Worm (Caenorhabditis elegans) whole organism, L4 larva: ENCODE measurements around the gene fbxa-61.
A peak's percentile ranks its signal among the peaks of the same experiment; 100 is the strongest.

ENCODE experiments used
- F49E8.2 ChIP-seq: sonication (generic microtip); optimal IDR thresholded peaks from 2 replicates; lab custom pipeline; 2016; ENCODE audit warnings: missing compliant biosample characterization, mild to moderate bottlenecking, missing genetic modification characterization, borderline replicate concordance
- R02D3.7 ChIP-seq: fragments of 150-350 bp; sonication (generic microtip); optimal IDR thresholded peaks from 3 replicates; lab custom pipeline; 2014; ENCODE audit warnings: missing biosample characterization, missing genetic modification characterization
- T20F7.1 ChIP-seq: fragments of 200-800 bp; sonication (Bioruptor generic); optimal IDR thresholded peaks from 2 replicates; lab custom pipeline; 2018; ENCODE audit warnings: mild to moderate bottlenecking, missing genetic modification characterization, missing compliant biosample characterization
- T26A8.4 ChIP-seq: fragments of 200-800 bp; sonication (Bioruptor generic); IDR thresholded peaks from 2 replicates; pipeline ENCODE4 v1.3.6; 2022; ENCODE audit warnings: missing genetic modification characterization, missing compliant biosample characterization
- Y75B8A.6 ChIP-seq: fragments of 200-800 bp; sonication (Bioruptor generic); IDR thresholded peaks from 2 replicates; pipeline ENCODE4 v1.3.6; 2022; ENCODE audit warnings: missing genetic modification reagents, missing genetic modification characterization, missing compliant biosample characterization
- ZK337.2 ChIP-seq: fragments of 200-800 bp; sonication (Bioruptor generic); IDR thresholded peaks from 2 replicates; pipeline ENCODE4 v1.3.6; 2022; ENCODE audit warnings: missing genetic modification reagents, missing genetic modification characterization, missing compliant biosample characterization
- ZK546.5 ChIP-seq, 2 experiments: sonication (generic microtip); optimal IDR thresholded peaks; 2 replicates each; lab custom pipeline; 2017; ENCODE audit warnings: missing biosample characterization in 2 of 2, missing genetic modification characterization in 2 of 2
- aly-2 ChIP-seq: sonication (generic microtip); optimal IDR thresholded peaks from 2 replicates; lab custom pipeline; 2018; ENCODE audit warnings: missing biosample characterization, missing genetic modification characterization
- attf-4 ChIP-seq: sonication (generic microtip); optimal IDR thresholded peaks from 3 replicates; lab custom pipeline; 2017; ENCODE audit warnings: missing biosample characterization, missing genetic modification characterization
- ceh-20 ChIP-seq: fragments of 200-800 bp; sonication (Bioruptor generic); IDR thresholded peaks from 2 replicates; pipeline ENCODE4 v1.3.6; 2022; ENCODE audit warnings: missing genetic modification reagents, missing genetic modification characterization, missing compliant biosample characterization
- ceh-28 ChIP-seq: fragments of 150-350 bp; optimal IDR thresholded peaks from 2 replicates; lab custom pipeline; 2014; ENCODE audit warnings: missing biosample characterization, missing genetic modification reagents, missing genetic modification characterization
- ceh-32 ChIP-seq: sonication (generic microtip); optimal IDR thresholded peaks from 2 replicates; lab custom pipeline; 2016; ENCODE audit warnings: mild to moderate bottlenecking, missing genetic modification characterization, missing compliant biosample characterization; ENCODE audit not compliant: poor library complexity
- ceh-44 ChIP-seq: fragments of 200-800 bp; sonication (Bioruptor generic); IDR thresholded peaks from 2 replicates; pipeline ENCODE4 v1.3.6; 2022; ENCODE audit warnings: missing genetic modification reagents, missing genetic modification characterization, missing compliant biosample characterization
- ces-1 ChIP-seq: fragments of 150-350 bp; sonication (generic microtip); optimal IDR thresholded peaks from 4 replicates; lab custom pipeline; 2014; ENCODE audit warnings: missing biosample characterization, missing genetic modification reagents, missing genetic modification characterization
- daf-12 ChIP-seq: fragments of 150-350 bp; optimal IDR thresholded peaks from 2 replicates; lab custom pipeline; 2014; ENCODE audit warnings: missing biosample characterization, missing genetic modification reagents, missing genetic modification characterization
- daf-16 ChIP-seq, 3 experiments: sonication (generic microtip); optimal IDR thresholded peaks; 2 replicates each; lab custom pipeline; 2016 to 2017; ENCODE audit warnings: missing genetic modification characterization in 3 of 3, missing genetic modification reagents in 3 of 3, mild to moderate bottlenecking in 2 of 3, missing compliant biosample characterization in 2 of 3, missing biosample characterization in 1 of 3, moderate library complexity in 1 of 3
- dmd-6 ChIP-seq: fragments of 200-800 bp; sonication (Bioruptor generic); IDR thresholded peaks from 2 replicates; pipeline ENCODE4 v1.3.6; 2022; ENCODE audit warnings: missing genetic modification reagents, missing genetic modification characterization, missing compliant biosample characterization
- dmd-8 ChIP-seq: fragments of 200-800 bp; sonication (Bioruptor generic); IDR thresholded peaks from 2 replicates; pipeline ENCODE4 v1.3.6; 2022; ENCODE audit warnings: missing genetic modification characterization, missing compliant biosample characterization
- dpl-1 ChIP-seq: fragments of 150-350 bp; optimal IDR thresholded peaks from 2 replicates; lab custom pipeline; 2014; ENCODE audit warnings: missing biosample characterization, missing genetic modification reagents, missing genetic modification characterization
- duxl-1 ChIP-seq: sonication (generic microtip); optimal IDR thresholded peaks from 2 replicates; lab custom pipeline; 2016; ENCODE audit warnings: mild to moderate bottlenecking, missing genetic modification characterization, moderate library complexity, missing compliant biosample characterization; ENCODE audit not compliant: poor library complexity
- dve-1 ChIP-seq: sonication (generic microtip); optimal IDR thresholded peaks from 2 replicates; lab custom pipeline; 2017; ENCODE audit warnings: antibody characterized with exemption, mild to moderate bottlenecking, missing genetic modification characterization, missing compliant biosample characterization; ENCODE audit not compliant: insufficient read depth
- hlh-11 ChIP-seq: fragments of 200-800 bp; sonication (Bioruptor generic); optimal IDR thresholded peaks from 2 replicates; lab custom pipeline; 2018; ENCODE audit warnings: mild to moderate bottlenecking, missing genetic modification characterization, missing compliant biosample characterization
- jun-1 ChIP-seq: fragments of 150-350 bp; optimal IDR thresholded peaks from 2 replicates; lab custom pipeline; 2014; ENCODE audit warnings: missing biosample characterization, missing genetic modification reagents, missing genetic modification characterization
- mdt-29 ChIP-seq: fragments of 200-800 bp; sonication (Bioruptor generic); IDR thresholded peaks from 2 replicates; pipeline ENCODE4 v1.3.6; 2022; ENCODE audit warnings: missing genetic modification reagents, missing genetic modification characterization, missing compliant biosample characterization
- mep-1 ChIP-seq: fragments of 150-350 bp; sonication (generic microtip); optimal IDR thresholded peaks from 3 replicates; lab custom pipeline; 2014; ENCODE audit warnings: missing biosample characterization, missing genetic modification characterization
- mxl-2 ChIP-seq: fragments of 200-800 bp; sonication (Bioruptor generic); conservative IDR thresholded peaks from 2 replicates; pipeline ENCODE4 v1.3.6; 2022; ENCODE audit warnings: missing genetic modification reagents, missing genetic modification characterization, missing compliant biosample characterization
- nhr-11 ChIP-seq: fragments of 150-350 bp; optimal IDR thresholded peaks from 2 replicates; lab custom pipeline; 2014; ENCODE audit warnings: missing biosample characterization, missing genetic modification characterization
- nhr-111 ChIP-seq: fragments of 200-800 bp; sonication (Bioruptor generic); optimal IDR thresholded peaks from 2 replicates; lab custom pipeline; 2018; ENCODE audit warnings: mild to moderate bottlenecking, missing genetic modification characterization, missing compliant biosample characterization
- nhr-25 ChIP-seq: sonication (generic microtip); optimal IDR thresholded peaks from 2 replicates; lab custom pipeline; 2017; ENCODE audit warnings: missing genetic modification characterization, mild to moderate bottlenecking, missing compliant biosample characterization, antibody characterized with exemption, moderate library complexity, borderline replicate concordance; ENCODE audit not compliant: insufficient read depth
- nhr-28 ChIP-seq: fragments of 150-350 bp; optimal IDR thresholded peaks from 2 replicates; lab custom pipeline; 2014; ENCODE audit warnings: missing biosample characterization, missing genetic modification characterization
- nhr-42 ChIP-seq: fragments of 200-800 bp; sonication (Bioruptor generic); IDR thresholded peaks from 2 replicates; pipeline ENCODE4 v1.3.6; 2022; ENCODE audit warnings: missing genetic modification characterization, missing compliant biosample characterization
- nhr-48 ChIP-seq: sonication (generic microtip); optimal IDR thresholded peaks from 2 replicates; lab custom pipeline; 2016; ENCODE audit warnings: mild to moderate bottlenecking, missing genetic modification characterization, missing compliant biosample characterization
- nhr-6 ChIP-seq: fragments of 150-350 bp; optimal IDR thresholded peaks from 2 replicates; lab custom pipeline; 2014; ENCODE audit warnings: missing biosample characterization, missing genetic modification characterization
- nhr-77 ChIP-seq: fragments of 150-350 bp; optimal IDR thresholded peaks from 2 replicates; lab custom pipeline; 2014; ENCODE audit warnings: missing biosample characterization, missing genetic modification characterization
- php-3 ChIP-seq: fragments of 200-800 bp; sonication (Bioruptor generic); IDR thresholded peaks from 2 replicates; pipeline ENCODE4 v1.3.6; 2022; ENCODE audit warnings: missing genetic modification reagents, missing genetic modification characterization, missing compliant biosample characterization
- pqm-1 ChIP-seq: sonication (generic microtip); optimal IDR thresholded peaks from 2 replicates; lab custom pipeline; 2017; ENCODE audit warnings: missing biosample characterization, missing genetic modification characterization
- sdz-12 ChIP-seq: fragments of 200-800 bp; sonication (Bioruptor generic); optimal IDR thresholded peaks from 2 replicates; lab custom pipeline; 2018; ENCODE audit warnings: mild to moderate bottlenecking, missing genetic modification characterization, missing compliant biosample characterization
- skn-1 ChIP-seq: fragments of 150-350 bp; optimal IDR thresholded peaks from 2 replicates; lab custom pipeline; 2014; ENCODE audit warnings: missing biosample characterization, missing genetic modification characterization
- snpc-4 ChIP-seq: fragments of 150-350 bp; optimal IDR thresholded peaks from 2 replicates; lab custom pipeline; 2014; ENCODE audit warnings: missing biosample characterization, missing genetic modification characterization
- spr-1 ChIP-seq: sonication (generic microtip); optimal IDR thresholded peaks from 2 replicates; lab custom pipeline; 2016; ENCODE audit warnings: mild to moderate bottlenecking, missing genetic modification characterization, missing compliant biosample characterization
- tag-97 ChIP-seq: fragments of 200-800 bp; sonication (Bioruptor generic); IDR thresholded peaks from 2 replicates; pipeline ENCODE4 v1.3.6; 2022; ENCODE audit warnings: missing genetic modification characterization, missing compliant biosample characterization
- unc-130 ChIP-seq: sonication (generic microtip); optimal IDR thresholded peaks from 2 replicates; lab custom pipeline; 2016; ENCODE audit warnings: missing genetic modification reagents, missing genetic modification characterization, missing compliant biosample characterization
- unc-39 ChIP-seq: sonication (generic microtip); optimal IDR thresholded peaks from 2 replicates; lab custom pipeline; 2017; ENCODE audit warnings: missing biosample characterization, missing genetic modification characterization
- ztf-11 ChIP-seq: fragments of 150-350 bp; optimal IDR thresholded peaks from 2 replicates; lab custom pipeline; 2014; ENCODE audit warnings: missing biosample characterization, missing genetic modification characterization
- ztf-7 ChIP-seq: fragments of 150-350 bp; optimal IDR thresholded peaks from 2 replicates; lab custom pipeline; 2014; ENCODE audit warnings: missing biosample characterization, missing genetic modification characterization

Gene fbxa-61

DNA sequence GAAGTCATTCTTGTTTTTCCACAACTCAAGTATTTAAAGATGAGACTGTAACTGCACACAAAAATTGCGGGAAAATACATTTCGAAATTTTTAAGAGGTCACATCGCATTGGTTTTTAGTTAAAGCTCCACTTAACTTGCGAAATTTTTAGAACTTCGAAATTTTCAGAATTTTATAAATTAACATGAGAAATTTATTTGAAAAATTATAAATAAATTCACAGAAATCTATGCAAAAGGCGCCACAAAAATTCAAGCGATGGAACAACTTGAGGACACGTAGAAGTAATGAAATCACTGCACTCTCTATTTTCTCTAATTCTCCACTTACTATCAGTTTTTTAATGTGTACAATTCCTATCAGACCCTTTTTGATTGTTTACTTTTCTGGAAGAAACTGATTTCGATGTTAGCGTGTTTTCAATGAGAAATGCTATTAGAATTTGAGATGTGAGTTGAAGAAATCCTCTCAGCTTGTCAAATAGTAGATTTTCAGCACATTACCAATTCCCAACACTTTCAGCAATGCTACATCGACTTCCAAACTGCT is 32.6 kb downstream of the fbxa-61 start, which contains the start of gene fbxa-31 (continued):
- TF ChIP-seq mdt-29 (GFP tag; lab: Robert Waterston, UW): no peak

DNA sequence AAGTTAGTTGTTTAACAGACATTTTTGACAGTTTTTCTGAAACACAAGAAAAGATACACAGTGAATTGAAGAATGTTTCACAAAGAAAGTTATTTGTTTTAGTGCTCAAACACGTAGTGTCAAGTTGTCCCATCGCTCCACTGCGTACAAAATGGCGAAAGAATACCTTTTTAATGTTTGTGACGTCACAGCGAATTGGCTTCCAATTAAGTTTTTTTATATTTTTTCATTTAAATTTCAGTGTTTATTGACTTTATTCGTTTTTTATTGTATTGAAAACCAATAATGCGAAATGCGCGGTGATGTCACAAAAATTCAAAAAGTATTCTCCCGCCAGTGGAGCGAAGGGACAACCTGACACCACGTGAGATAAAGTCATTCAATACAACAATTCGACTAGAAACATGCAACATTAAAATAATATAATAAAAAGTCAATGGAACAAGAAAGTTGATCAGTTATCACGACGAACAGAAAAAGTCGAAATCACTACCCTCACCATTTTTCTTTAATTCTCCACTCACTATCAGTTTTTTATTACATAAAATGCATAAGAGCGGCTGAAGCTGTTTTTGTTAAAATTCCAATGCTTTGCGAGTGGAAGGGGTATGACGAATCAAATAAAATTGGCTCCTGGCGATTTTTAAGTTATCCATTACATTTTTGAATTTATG is 34.9 kb downstream of the fbxa-61 start, which contains the start of gene fbxa-29:
TSS of gene fbxa-29 (minus strand) at position 51 of the 674 bp plus-strand sequence.
- TF ChIP-seq nhr-28 (tag; lab: Kevin White, UChicago): peak; percentile 49
- no peak for TF ChIP-seq daf-16 (GFP tag; optimal IDR thresholded peaks at IDR 0.05; lab: Kevin White, UChicago)
- peak; percentile 51 for TF ChIP-seq daf-16 (tag; optimal IDR thresholded peaks at IDR 0.05; lab: Kevin White, UChicago)
- TF ChIP-seq ZK337.2 (GFP tag; lab: Robert Waterston, UW): no peak
- TF ChIP-seq php-3 (GFP tag; lab: Robert Waterston, UW): peak; percentile 75; the same call in 1 of the 2 replicates
- TF ChIP-seq dve-1: peak; percentile 12
- no peak for TF ChIP-seq ZK546.5 (tag; optimal IDR thresholded peaks at IDR 0.05; lab: Kevin White, UChicago)
- 0 out of 2 replicates have a peak, but pooled peaks have one; percentile 10 for TF ChIP-seq dmd-6 (GFP tag; lab: Robert Waterston, UW)
- TF ChIP-seq pqm-1: peak; percentile 61
- no peak for TF ChIP-seq skn-1 (tag; lab: Kevin White, UChicago)

DNA sequence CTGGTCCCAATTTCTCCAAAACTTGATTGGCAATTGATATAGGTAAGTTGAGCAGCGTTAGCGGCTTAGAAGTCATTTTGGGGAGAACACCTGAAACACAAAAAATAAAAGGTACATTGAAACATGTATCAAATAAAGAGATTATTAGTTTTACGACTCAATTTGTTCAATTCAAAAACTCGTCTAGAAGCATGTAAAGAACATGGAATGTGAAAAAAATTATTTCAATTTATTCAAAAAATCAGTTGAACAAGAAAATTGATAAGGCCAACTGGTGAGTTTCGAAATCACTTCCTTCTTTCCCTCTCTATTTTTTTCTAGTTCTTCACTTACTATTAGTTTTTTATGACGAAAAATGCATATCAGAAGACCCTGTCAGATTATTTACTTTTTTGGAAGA is 36.7 kb downstream of the fbxa-61 start, which contains the start of gene fbxa-30:
TSS of gene fbxa-30 (minus strand) at position 101 of the 400 bp plus-strand sequence.
- no peak for TF ChIP-seq nhr-111
- no peak for TF ChIP-seq ztf-11 (tag; lab: Kevin White, UChicago)
- no peak for TF ChIP-seq ceh-28 (tag; lab: Kevin White, UChicago)
- no peak for TF ChIP-seq nhr-6 (tag; lab: Kevin White, UChicago)
- no peak for TF ChIP-seq nhr-42
- no peak for TF ChIP-seq jun-1 (tag; lab: Kevin White, UChicago)
- no peak for TF ChIP-seq nhr-77 (tag; lab: Kevin White, UChicago)
- no peak for TF ChIP-seq duxl-1 (tag; lab: Kevin White, UChicago)
- TF ChIP-seq attf-4 (tag; lab: Kevin White, UChicago): no peak
- no peak for TF ChIP-seq dpl-1
- TF ChIP-seq nhr-25: no peak
- no peak for TF ChIP-seq daf-12 (tag; lab: Kevin White, UChicago)
- TF ChIP-seq snpc-4 (tag; lab: Kevin White, UChicago): no peak
- TF ChIP-seq hlh-11 (tag; lab: Kevin White, UChicago): no peak
- TF ChIP-seq nhr-11 (tag; lab: Kevin White, UChicago): no peak
- no peak for TF ChIP-seq ceh-44 (GFP tag; lab: Robert Waterston, UW)

DNA sequence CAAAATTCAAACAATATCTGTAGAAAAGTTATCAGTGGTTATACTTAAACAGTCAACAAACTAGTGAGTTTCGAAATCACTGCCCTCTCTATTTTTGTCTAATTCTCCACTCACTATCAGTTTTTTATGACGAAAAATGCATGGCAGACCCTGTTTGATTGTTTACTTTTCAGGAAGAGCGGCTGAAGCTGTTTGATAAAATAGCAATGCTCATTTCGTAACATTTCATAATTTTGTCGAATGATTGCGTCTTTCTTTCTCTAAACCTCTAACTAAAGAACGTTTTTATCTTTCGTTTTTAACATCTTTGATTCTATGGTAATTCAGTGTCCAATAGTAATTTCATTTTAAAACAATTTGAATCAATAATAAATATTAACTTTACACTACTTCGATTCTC is 40.3 kb downstream of the fbxa-61 start:
- TF ChIP-seq mxl-2 (no peak), mep-1 (tag; lab: Kevin White, UChicago) (peak; percentile 37), unc-130 (no peak), nhr-48 (peak; percentile 76), spr-1 (tag; lab: Kevin White, UChicago) (no peak), ceh-44 (GFP tag; lab: Robert Waterston, UW) (no peak), unc-39 (tag; lab: Kevin White, UChicago) (no peak), tag-97 (GFP tag; lab: Robert Waterston, UW) (no peak), T20F7.1 (peak; percentile 76), Y75B8A.6 (GFP tag; lab: Robert Waterston, UW) (no peak), ceh-20 (no peak), F49E8.2 (tag; lab: Kevin White, UChicago) (no peak), aly-2 (no peak), ZK337.2 (GFP tag; lab: Robert Waterston, UW) (no peak), snpc-4 (tag; lab: Kevin White, UChicago) (no peak), ces-1 (GFP tag; lab: Kevin White, UChicago) (no peak), ztf-7 (tag; lab: Kevin White, UChicago) (peak; percentile 84), T26A8.4 (GFP tag; lab: Robert Waterston, UW) (no peak; the same call in none of the 2 replicates), R02D3.7 (tag; lab: Kevin White, UChicago) (no peak), sdz-12 (GFP tag; lab: Kevin White, UChicago) (no peak), dve-1 (peak; percentile 98), dmd-8 (GFP tag; lab: Robert Waterston, UW) (no peak), ceh-32 (tag; lab: Kevin White, UChicago) (no peak)
